ENCODE assay signal across 1 fruit fly cellular context in genomic region chrX:18902800-18903199, dm6.
TF ChIP-seq lines count a peak whose summit lies in the region.

No protein-coding gene starts in this region.

TF ChIP-seq in whole organism, embryonic, 481 proteins besides CTCF, POLR2A, EP300 and RAD21 (continued from another document):
- peak; percentile 16; the same call in 1 of the 2 replicates for TF ChIP-seq H2.0 (GFP tag; IDR thresholded peaks at IDR 0.05; lab: Robert Waterston, UW)
- TF ChIP-seq sqz (GFP tag; optimal IDR thresholded peaks at IDR 0.05; lab: Kevin White, UChicago): no peak
- no peak for TF ChIP-seq CG2116 (GFP tag; optimal IDR thresholded peaks at IDR 0.05; lab: Kevin White, UChicago)
- TF ChIP-seq CG11723 (GFP tag; optimal IDR thresholded peaks at IDR 0.05; lab: Kevin White, UChicago): no peak
- no peak for TF ChIP-seq Hr78 (GFP tag; optimal IDR thresholded peaks at IDR 0.05; lab: Kevin White, UChicago)
- TF ChIP-seq CG4730 (GFP tag; IDR thresholded peaks at IDR 0.05; lab: Robert Waterston, UW): no peak
- TF ChIP-seq grau (tag; optimal IDR thresholded peaks at IDR 0.05; lab: Kevin White, UChicago): peak; percentile 2
- TF ChIP-seq zfh2 (GFP tag; optimal IDR thresholded peaks at IDR 0.05; lab: Kevin White, UChicago): no peak
- TF ChIP-seq ase (GFP tag; IDR thresholded peaks at IDR 0.05; lab: Robert Waterston, UW): no peak
- TF ChIP-seq CoRest (tag; optimal IDR thresholded peaks at IDR 0.05; lab: Kevin White, UChicago): peak; percentile 14
- TF ChIP-seq YL-1 (GFP tag; optimal IDR thresholded peaks at IDR 0.05; lab: Kevin White, UChicago): no peak
- no peak for TF ChIP-seq CG6791 (GFP tag; IDR thresholded peaks at IDR 0.05; lab: Robert Waterston, UW; ENCODE audit: partially characterized antibody)
- peak; percentile 19 for TF ChIP-seq Oli (tag; optimal IDR thresholded peaks at IDR 0.05; lab: Kevin White, UChicago)
- 0 out of 2 replicates have a peak, but pooled peaks have one; percentile 26 for TF ChIP-seq sob (GFP tag; IDR thresholded peaks at IDR 0.05; lab: Robert Waterston, UW)
- TF ChIP-seq Aef1 (GFP tag; IDR thresholded peaks at IDR 0.05; lab: Robert Waterston, UW): no peak
- TF ChIP-seq seq (GFP tag; IDR thresholded peaks at IDR 0.05; lab: Robert Waterston, UW): peak; percentile 27; the same call in 1 of the 2 replicates
- TF ChIP-seq sens (GFP tag; lab: Kevin White, UChicago): peak; percentile 58
- TF ChIP-seq CG1602 (GFP tag; optimal IDR thresholded peaks at IDR 0.05; lab: Kevin White, UChicago): no peak
- TF ChIP-seq dimm (GFP tag; IDR thresholded peaks at IDR 0.05; lab: Robert Waterston, UW): no peak
- no peak for TF ChIP-seq Dek (tag; optimal IDR thresholded peaks at IDR 0.05; lab: Kevin White, UChicago)
- no peak for TF ChIP-seq CG10274 (GFP tag; optimal IDR thresholded peaks at IDR 0.05; lab: Kevin White, UChicago)
- TF ChIP-seq jumu (GFP tag; optimal IDR thresholded peaks at IDR 0.05; lab: Kevin White, UChicago): no peak
- TF ChIP-seq Sox102F (GFP tag; optimal IDR thresholded peaks at IDR 0.05; lab: Kevin White, UChicago): peak; percentile 38
- TF ChIP-seq Ets65A (GFP tag; lab: Kevin White, UChicago): peak; percentile 7
- TF ChIP-seq CG33213 (GFP tag; optimal IDR thresholded peaks at IDR 0.05; lab: Kevin White, UChicago): no peak
- TF ChIP-seq CG6689 (GFP tag; IDR thresholded peaks at IDR 0.05; lab: Robert Waterston, UW): peak; percentile 15; the same call in 1 of the 2 replicates
- TF ChIP-seq Hr3 (GFP tag; optimal IDR thresholded peaks at IDR 0.05; lab: Kevin White, UChicago): no peak
- no peak for TF ChIP-seq stwl (tag; optimal IDR thresholded peaks at IDR 0.05; lab: Kevin White, UChicago)
- no peak for TF ChIP-seq CG10267 (tag; optimal IDR thresholded peaks at IDR 0.05; lab: Kevin White, UChicago)
- TF ChIP-seq CG16779 (GFP tag; IDR thresholded peaks at IDR 0.05; lab: Robert Waterston, UW): no peak
- TF ChIP-seq CG12391 (tag; optimal IDR thresholded peaks at IDR 0.05; lab: Kevin White, UChicago): no peak
- no peak for TF ChIP-seq Stat92E (GFP tag; optimal IDR thresholded peaks at IDR 0.05; lab: Kevin White, UChicago)
- no peak for TF ChIP-seq pho (GFP tag; optimal IDR thresholded peaks at IDR 0.05; lab: Kevin White, UChicago)
- TF ChIP-seq phol (tag; optimal IDR thresholded peaks at IDR 0.05; lab: Kevin White, UChicago): peak; percentile 0
- TF ChIP-seq CG1832 (GFP tag; optimal IDR thresholded peaks at IDR 0.05; lab: Kevin White, UChicago): no peak
- TF ChIP-seq Hr51 (GFP tag; optimal IDR thresholded peaks at IDR 0.05; lab: Kevin White, UChicago): peak in 1 of 2 experiments; percentile 45
- no peak for TF ChIP-seq fu2 (GFP tag; optimal IDR thresholded peaks at IDR 0.05; lab: Kevin White, UChicago)
- TF ChIP-seq CG7928 (GFP tag; optimal IDR thresholded peaks at IDR 0.05; lab: Kevin White, UChicago): no peak
- no peak for TF ChIP-seq CG4707 (GFP tag; optimal IDR thresholded peaks at IDR 0.05; lab: Kevin White, UChicago)
- TF ChIP-seq pnt (GFP tag; optimal IDR thresholded peaks at IDR 0.05; lab: Kevin White, UChicago): no peak
- no peak for TF ChIP-seq CG13624 (GFP tag; optimal IDR thresholded peaks at IDR 0.05; lab: Kevin White, UChicago)
- peak; percentile 34; the same call in 1 of the 2 replicates for TF ChIP-seq lmd (GFP tag; IDR thresholded peaks at IDR 0.05; lab: Robert Waterston, UW)
- no peak for TF ChIP-seq CG8359 (GFP tag; optimal IDR thresholded peaks at IDR 0.05; lab: Kevin White, UChicago; ENCODE audit: borderline replicate concordance)
- no peak for TF ChIP-seq hkb (optimal IDR thresholded peaks at IDR 0.05; lab: Kevin White, UChicago)
- peak; percentile 46; the same call in 1 of the 2 replicates for TF ChIP-seq hkb (GFP tag; IDR thresholded peaks at IDR 0.05; lab: Robert Waterston, UW)
- no peak for TF ChIP-seq CG18599 (GFP tag; optimal IDR thresholded peaks at IDR 0.05; lab: Kevin White, UChicago)
- TF ChIP-seq CG17328 (GFP tag; IDR thresholded peaks at IDR 0.05; lab: Robert Waterston, UW): peak; percentile 37; the same call in 1 of the 2 replicates
- TF ChIP-seq CG17186 (GFP tag; optimal IDR thresholded peaks at IDR 0.05; lab: Kevin White, UChicago): no peak
- TF ChIP-seq wor (GFP tag; IDR thresholded peaks at IDR 0.05; lab: Robert Waterston, UW): no peak
- TF ChIP-seq Atf6 (GFP tag; IDR thresholded peaks at IDR 0.05; lab: Robert Waterston, UW): peak; percentile 20; the same call in 1 of the 2 replicates
- no peak for TF ChIP-seq CG9727 (GFP tag; optimal IDR thresholded peaks at IDR 0.05; lab: Kevin White, UChicago)
- no peak for TF ChIP-seq Sry-δ (GFP tag; optimal IDR thresholded peaks at IDR 0.05; lab: Kevin White, UChicago)
- TF ChIP-seq CG3281 (GFP tag; optimal IDR thresholded peaks at IDR 0.05; lab: Kevin White, UChicago): peak; percentile 2
- no peak for TF ChIP-seq Neu2 (GFP tag; optimal IDR thresholded peaks at IDR 0.05; lab: Kevin White, UChicago; ENCODE audit: borderline replicate concordance)
- TF ChIP-seq Hsf (GFP tag; optimal IDR thresholded peaks at IDR 0.05; lab: Kevin White, UChicago): no peak
- no peak for TF ChIP-seq br (optimal IDR thresholded peaks at IDR 0.05; lab: Kevin White, UChicago)
- peak; percentile 25 for TF ChIP-seq unpg (GFP tag; optimal IDR thresholded peaks at IDR 0.05; lab: Kevin White, UChicago)
- TF ChIP-seq insv (GFP tag; optimal IDR thresholded peaks at IDR 0.05; lab: Kevin White, UChicago): no peak
- TF ChIP-seq BtbVII (GFP tag; optimal IDR thresholded peaks at IDR 0.05; lab: Kevin White, UChicago): no peak
- no peak for TF ChIP-seq Dp (GFP tag; optimal IDR thresholded peaks at IDR 0.05; lab: Kevin White, UChicago)
- no peak for TF ChIP-seq dmrt11E (tag; optimal IDR thresholded peaks at IDR 0.05; lab: Kevin White, UChicago)
- TF ChIP-seq Ptx1 (GFP tag; IDR thresholded peaks at IDR 0.05; lab: Robert Waterston, UW): 0 out of 2 replicates have a peak, but pooled peaks have one; percentile 24
- no peak for TF ChIP-seq zfh1 (GFP tag; IDR thresholded peaks at IDR 0.05; lab: Robert Waterston, UW)
- TF ChIP-seq caup (GFP tag; optimal IDR thresholded peaks at IDR 0.05; lab: Kevin White, UChicago; ENCODE audit: severe bottlenecking): peak; percentile 4
- TF ChIP-seq tll (GFP tag; optimal IDR thresholded peaks at IDR 0.05; lab: Kevin White, UChicago): no peak
- TF ChIP-seq kni (GFP tag; optimal IDR thresholded peaks at IDR 0.05; lab: Kevin White, UChicago): no peak
- no peak for TF ChIP-seq CG4424 (GFP tag; optimal IDR thresholded peaks at IDR 0.05; lab: Kevin White, UChicago)
- TF ChIP-seq zen2 (GFP tag; IDR thresholded peaks at IDR 0.05; lab: Robert Waterston, UW; ENCODE audit: partially characterized antibody): no peak
- TF ChIP-seq Asciz (GFP tag; optimal IDR thresholded peaks at IDR 0.05; lab: Kevin White, UChicago): no peak
- TF ChIP-seq Doc3 (GFP tag; IDR thresholded peaks at IDR 0.05; lab: Robert Waterston, UW; ENCODE audit: partially characterized antibody): no peak
- TF ChIP-seq CG9817 (tag; optimal IDR thresholded peaks at IDR 0.05; lab: Kevin White, UChicago): peak; percentile 8
- no peak for TF ChIP-seq CG7556 (GFP tag; optimal IDR thresholded peaks at IDR 0.05; lab: Kevin White, UChicago)
- TF ChIP-seq Med (GFP tag; lab: Kevin White, UChicago): peak; percentile 18
- no peak for TF ChIP-seq shn (GFP tag; optimal IDR thresholded peaks at IDR 0.05; lab: Kevin White, UChicago)
- TF ChIP-seq dmrt99B (tag; optimal IDR thresholded peaks at IDR 0.05; lab: Kevin White, UChicago): peak; percentile 31
- TF ChIP-seq CG15011 (GFP tag; optimal IDR thresholded peaks at IDR 0.05; lab: Kevin White, UChicago): no peak
- TF ChIP-seq CG30020 (tag; optimal IDR thresholded peaks at IDR 0.05; lab: Kevin White, UChicago): no peak
- TF ChIP-seq CG6765 (GFP tag; optimal IDR thresholded peaks at IDR 0.05; lab: Kevin White, UChicago): no peak
- TF ChIP-seq Blimp-1 (GFP tag; optimal IDR thresholded peaks at IDR 0.05; lab: Kevin White, UChicago): peak; percentile 36
- TF ChIP-seq ttk (GFP tag; IDR thresholded peaks at IDR 0.05; lab: Robert Waterston, UW): no peak
- TF ChIP-seq slbo (GFP tag; IDR thresholded peaks at IDR 0.05; lab: Robert Waterston, UW): no peak; the same call in 1 of the 2 replicates
- no peak for TF ChIP-seq nmo (GFP tag; optimal IDR thresholded peaks at IDR 0.05; lab: Kevin White, UChicago)
- no peak for TF ChIP-seq bowl (GFP tag; IDR thresholded peaks at IDR 0.05; lab: Robert Waterston, UW)
- no peak for TF ChIP-seq bab2 (GFP tag; optimal IDR thresholded peaks at IDR 0.05; lab: Kevin White, UChicago)
- 0 out of 2 replicates have a peak, but pooled peaks have one; percentile 21 for TF ChIP-seq CG31441 (GFP tag; IDR thresholded peaks at IDR 0.05; lab: Robert Waterston, UW)
- TF ChIP-seq stc (GFP tag; IDR thresholded peaks at IDR 0.05; lab: Robert Waterston, UW): no peak
- no peak for TF ChIP-seq Dip2 (GFP tag; IDR thresholded peaks at IDR 0.05; lab: Robert Waterston, UW)
- TF ChIP-seq inv (GFP tag; IDR thresholded peaks at IDR 0.05; lab: Robert Waterston, UW; ENCODE audit: partially characterized antibody): no peak
- TF ChIP-seq Lim3 (GFP tag; IDR thresholded peaks at IDR 0.05; lab: Robert Waterston, UW): no peak
- no peak for TF ChIP-seq CG15601 (tag; optimal IDR thresholded peaks at IDR 0.05; lab: Kevin White, UChicago)
- TF ChIP-seq CG5245 (GFP tag; optimal IDR thresholded peaks at IDR 0.05; lab: Kevin White, UChicago): no peak
- peak; percentile 20 for TF ChIP-seq lab (GFP tag; optimal IDR thresholded peaks at IDR 0.05; lab: Kevin White, UChicago)
- no peak for TF ChIP-seq Xbp1 (GFP tag; optimal IDR thresholded peaks at IDR 0.05; lab: Kevin White, UChicago)
- peak; percentile 19 for TF ChIP-seq CG2678 (tag; optimal IDR thresholded peaks at IDR 0.05; lab: Kevin White, UChicago)
- no peak for TF ChIP-seq CG12942 (GFP tag; optimal IDR thresholded peaks at IDR 0.05; lab: Kevin White, UChicago)
- peak; percentile 16; the same call in 1 of the 2 replicates for TF ChIP-seq sisA (GFP tag; IDR thresholded peaks at IDR 0.05; lab: Robert Waterston, UW)
- 0 out of 2 replicates have a peak, but pooled peaks have one; percentile 25 for TF ChIP-seq HLH3B (GFP tag; IDR thresholded peaks at IDR 0.05; lab: Robert Waterston, UW)
- no peak for TF ChIP-seq tx (GFP tag; optimal IDR thresholded peaks at IDR 0.05; lab: Kevin White, UChicago)
- no peak for TF ChIP-seq ewg (GFP tag; optimal IDR thresholded peaks at IDR 0.05; lab: Kevin White, UChicago)
- no peak for TF ChIP-seq E2f2 (GFP tag; IDR thresholded peaks at IDR 0.05; lab: Robert Waterston, UW)
- TF ChIP-seq Dip3 (GFP tag; optimal IDR thresholded peaks at IDR 0.05; lab: Kevin White, UChicago): no peak
- no peak for TF ChIP-seq klu (GFP tag; IDR thresholded peaks at IDR 0.05; lab: Robert Waterston, UW)
- TF ChIP-seq CG3407 (GFP tag; optimal IDR thresholded peaks at IDR 0.05; lab: Kevin White, UChicago): no peak
- TF ChIP-seq tap (tag; optimal IDR thresholded peaks at IDR 0.05; lab: Kevin White, UChicago): no peak
- TF ChIP-seq Mrtf (GFP tag; IDR thresholded peaks at IDR 0.05; lab: Robert Waterston, UW): peak; percentile 48; the same call in 1 of the 3 replicates
- 0 out of 2 replicates have a peak, but pooled peaks have one; percentile 32 for TF ChIP-seq Rfx (GFP tag; IDR thresholded peaks at IDR 0.05; lab: Robert Waterston, UW)
- TF ChIP-seq CG30431 (GFP tag; optimal IDR thresholded peaks at IDR 0.05; lab: Kevin White, UChicago): peak; percentile 10
- no peak for TF ChIP-seq cad (GFP tag; optimal IDR thresholded peaks at IDR 0.05; lab: Kevin White, UChicago)
- TF ChIP-seq HLH54F (GFP tag; optimal IDR thresholded peaks at IDR 0.05; lab: Kevin White, UChicago): no peak
- no peak for TF ChIP-seq al (GFP tag; IDR thresholded peaks at IDR 0.05; lab: Robert Waterston, UW)
- no peak for TF ChIP-seq kay (GFP tag; optimal IDR thresholded peaks at IDR 0.05; lab: Kevin White, UChicago)
- TF ChIP-seq CG17829 (tag; optimal IDR thresholded peaks at IDR 0.05; lab: Kevin White, UChicago): no peak
- TF ChIP-seq ci (GFP tag; IDR thresholded peaks at IDR 0.05; lab: Robert Waterston, UW): no peak
- TF ChIP-seq Mes4 (GFP tag; optimal IDR thresholded peaks at IDR 0.05; lab: Kevin White, UChicago): no peak
- TF ChIP-seq Dref (GFP tag; IDR thresholded peaks at IDR 0.05; lab: Robert Waterston, UW): no peak
- peak; percentile 41 for TF ChIP-seq CG11504 (tag; optimal IDR thresholded peaks at IDR 0.05; lab: Kevin White, UChicago)
